Worm (Caenorhabditis elegans) whole organism, young adult: Measurements from ENCODE around the gene C47D12.2.

Source experiments
- C06A6.2 ChIP-seq: fragments of 200-800 bp; sonication (Bioruptor generic); conservative IDR thresholded peaks from 2 replicates; pipeline ENCODE4 v1.3.6; 2022; ENCODE audit warnings: missing genetic modification characterization, missing compliant biosample characterization
- C17E4.6 ChIP-seq: fragments of 200-800 bp; sonication (Bioruptor generic); IDR thresholded peaks from 2 replicates; pipeline ENCODE4 v1.3.6; 2022; ENCODE audit warnings: missing genetic modification reagents, missing genetic modification characterization, missing compliant biosample characterization
- D2030.7 ChIP-seq: fragments of 200-800 bp; sonication (Bioruptor generic); IDR thresholded peaks from 2 replicates; pipeline ENCODE4 v1.3.6; 2022; ENCODE audit warnings: missing genetic modification reagents, missing genetic modification characterization, missing compliant biosample characterization
- F10E7.11 ChIP-seq: sonication (generic microtip); optimal IDR thresholded peaks from 2 replicates; lab custom pipeline; 2017; ENCODE audit warnings: mild to moderate bottlenecking, missing genetic modification characterization, moderate library complexity, missing compliant biosample characterization
- F22D6.2 ChIP-seq: sonication (generic microtip); optimal IDR thresholded peaks from 2 replicates; lab custom pipeline; 2016; ENCODE audit warnings: mild to moderate bottlenecking, missing genetic modification characterization, missing compliant biosample characterization
- F23B12.7 ChIP-seq: sonication (generic microtip); optimal IDR thresholded peaks from 2 replicates; lab custom pipeline; 2017; ENCODE audit warnings: missing genetic modification characterization, mild to moderate bottlenecking, missing compliant biosample characterization, antibody characterized with exemption, moderate library complexity; ENCODE audit not compliant: insufficient read depth
- F37B4.10 ChIP-seq: fragments of 200-800 bp; sonication (Bioruptor generic); IDR thresholded peaks from 2 replicates; pipeline ENCODE4 v1.3.6; 2022; ENCODE audit warnings: missing genetic modification characterization, missing compliant biosample characterization
- F57C9.4 ChIP-seq: sonication (generic microtip); optimal IDR thresholded peaks from 2 replicates; lab custom pipeline; 2017; ENCODE audit warnings: mild to moderate bottlenecking, missing genetic modification characterization, missing compliant biosample characterization
- T07F8.4 ChIP-seq: sonication (generic microtip); optimal IDR thresholded peaks from 2 replicates; lab custom pipeline; 2016; ENCODE audit warnings: mild to moderate bottlenecking, missing genetic modification characterization, moderate library complexity, missing compliant biosample characterization
- Y53F4B.3 ChIP-seq: fragments of 200-800 bp; sonication (Bioruptor generic); IDR thresholded peaks from 2 replicates; pipeline ENCODE4 v1.3.6; 2022; ENCODE audit warnings: missing genetic modification reagents, missing genetic modification characterization, missing compliant biosample characterization
- Y56A3A.18 ChIP-seq: fragments of 200-800 bp; sonication (Bioruptor generic); IDR thresholded peaks from 2 replicates; pipeline ENCODE4 v1.3.6; 2022; ENCODE audit warnings: missing genetic modification reagents, missing genetic modification characterization, missing compliant biosample characterization
- ZK185.1 ChIP-seq: sonication (generic microtip); optimal IDR thresholded peaks from 2 replicates; lab custom pipeline; 2016; ENCODE audit warnings: mild to moderate bottlenecking, missing genetic modification characterization, missing compliant biosample characterization; ENCODE audit not compliant: poor library complexity, severe bottlenecking
- ama-1 ChIP-seq, 3 experiments: fragments of 150-350 bp in 1 of 3; sonication (generic microtip) in 2 of 3; optimal IDR thresholded peaks; 2 replicates each; lab custom pipeline; 2014 to 2018; ENCODE audit warnings: missing biosample characterization in 2 of 3, missing genetic modification characterization in 2 of 3, missing genetic modification reagents in 2 of 3
- atf-7 ChIP-seq: sonication (generic microtip); optimal IDR thresholded peaks from 2 replicates; lab custom pipeline; 2017; ENCODE audit warnings: mild to moderate bottlenecking, missing genetic modification characterization, missing compliant biosample characterization
- athp-1 ChIP-seq: sonication (generic microtip); optimal IDR thresholded peaks from 2 replicates; lab custom pipeline; 2017; ENCODE audit warnings: mild to moderate bottlenecking, missing genetic modification characterization, missing compliant biosample characterization
- attf-3 ChIP-seq: fragments of 200-800 bp; sonication (Bioruptor generic); conservative IDR thresholded peaks from 2 replicates; pipeline ENCODE4 v1.3.6; 2022; ENCODE audit warnings: missing genetic modification reagents, missing genetic modification characterization, missing compliant biosample characterization
- attf-6 ChIP-seq: fragments of 200-800 bp; sonication (Bioruptor generic); IDR thresholded peaks from 2 replicates; pipeline ENCODE4 v1.3.6; 2022; ENCODE audit warnings: missing genetic modification reagents, missing genetic modification characterization, missing compliant biosample characterization
- ccch-3 ChIP-seq: fragments of 200-800 bp; sonication (Bioruptor generic); optimal IDR thresholded peaks from 2 replicates; lab custom pipeline; 2018; ENCODE audit warnings: mild to moderate bottlenecking, missing genetic modification characterization, missing compliant biosample characterization
- ceh-58 ChIP-seq: fragments of 200-800 bp; sonication (Bioruptor generic); IDR thresholded peaks from 2 replicates; pipeline ENCODE4 v1.3.6; 2022; ENCODE audit warnings: missing genetic modification characterization, missing compliant biosample characterization
- ceh-79 ChIP-seq: sonication (generic microtip); optimal IDR thresholded peaks from 2 replicates; lab custom pipeline; 2017; ENCODE audit warnings: mild to moderate bottlenecking, missing genetic modification characterization, missing compliant biosample characterization
- ceh-91 ChIP-seq: fragments of 200-800 bp; sonication (Bioruptor generic); IDR thresholded peaks from 2 replicates; pipeline ENCODE4 v1.3.6; 2022; ENCODE audit warnings: missing genetic modification reagents, missing genetic modification characterization, missing compliant biosample characterization
- egrh-3 ChIP-seq: fragments of 200-800 bp; sonication (Bioruptor generic); IDR thresholded peaks from 2 replicates; pipeline ENCODE4 v1.3.6; 2022; ENCODE audit warnings: missing genetic modification reagents, missing genetic modification characterization, missing compliant biosample characterization
- ekl-4 ChIP-seq: fragments of 200-800 bp; sonication (Bioruptor generic); IDR thresholded peaks from 2 replicates; pipeline ENCODE4 v1.3.6; 2022; ENCODE audit warnings: missing genetic modification reagents, missing genetic modification characterization, missing compliant biosample characterization
- gei-17 ChIP-seq: fragments of 200-800 bp; sonication (Bioruptor generic); optimal IDR thresholded peaks from 2 replicates; lab custom pipeline; 2018; ENCODE audit warnings: mild to moderate bottlenecking, missing genetic modification characterization, missing compliant biosample characterization
- hsf-1 ChIP-seq: fragments of 200-800 bp; sonication (Bioruptor generic); IDR thresholded peaks from 2 replicates; pipeline ENCODE4 v1.3.6; 2022; ENCODE audit warnings: missing genetic modification reagents, missing genetic modification characterization, missing compliant biosample characterization
- let-526 ChIP-seq: fragments of 200-800 bp; sonication (Bioruptor generic); IDR thresholded peaks from 2 replicates; pipeline ENCODE4 v1.3.6; 2022; ENCODE audit warnings: missing genetic modification reagents, missing genetic modification characterization, missing compliant biosample characterization
- lin-40 ChIP-seq: sonication (generic microtip); optimal IDR thresholded peaks from 2 replicates; lab custom pipeline; 2016; ENCODE audit warnings: missing genetic modification characterization, mild to moderate bottlenecking, missing compliant biosample characterization, missing genotype, missing genetic modification reagents
- lin-54 ChIP-seq: fragments of 200-800 bp; sonication (Bioruptor generic); optimal IDR thresholded peaks from 2 replicates; lab custom pipeline; 2018; ENCODE audit warnings: mild to moderate bottlenecking, missing genetic modification characterization, missing compliant biosample characterization
- lir-1 ChIP-seq: fragments of 200-800 bp; sonication (Bioruptor generic); conservative IDR thresholded peaks from 2 replicates; pipeline ENCODE4 v1.3.6; 2022; ENCODE audit warnings: missing genetic modification reagents, missing genetic modification characterization, missing compliant biosample characterization
- madf-3 ChIP-seq: fragments of 200-800 bp; sonication (Bioruptor generic); IDR thresholded peaks from 2 replicates; pipeline ENCODE4 v1.3.6; 2022; ENCODE audit warnings: missing genetic modification reagents, missing genetic modification characterization, missing compliant biosample characterization
- madf-8 ChIP-seq: fragments of 200-800 bp; sonication (Bioruptor generic); conservative IDR thresholded peaks from 2 replicates; pipeline ENCODE4 v1.3.6; 2022; ENCODE audit warnings: missing genetic modification reagents, missing genetic modification characterization, missing compliant biosample characterization
- mcd-1 ChIP-seq: fragments of 200-800 bp; sonication (Bioruptor generic); IDR thresholded peaks from 2 replicates; pipeline ENCODE4 v1.3.6; 2022; ENCODE audit warnings: missing genetic modification reagents, missing genetic modification characterization, missing compliant biosample characterization
- nfya-1 ChIP-seq: sonication (generic microtip); optimal IDR thresholded peaks from 2 replicates; lab custom pipeline; 2017; ENCODE audit warnings: antibody characterized with exemption, missing compliant biosample characterization, missing genetic modification characterization, borderline replicate concordance; ENCODE audit not compliant: insufficient read depth
- nhr-27 ChIP-seq: fragments of 200-800 bp; sonication (Bioruptor generic); optimal IDR thresholded peaks from 2 replicates; lab custom pipeline; 2018; ENCODE audit warnings: mild to moderate bottlenecking, missing genetic modification characterization, moderate library complexity, missing compliant biosample characterization
- nhr-80 ChIP-seq: sonication (generic microtip); optimal IDR thresholded peaks from 2 replicates; lab custom pipeline; 2016; ENCODE audit warnings: missing genetic modification characterization, missing compliant biosample characterization
- nhr-90 ChIP-seq: sonication (generic microtip); optimal IDR thresholded peaks from 2 replicates; lab custom pipeline; 2016; ENCODE audit warnings: missing genotype, mild to moderate bottlenecking, missing genetic modification characterization, missing compliant biosample characterization
- snpc-1.3 ChIP-seq: sonication (generic microtip); optimal IDR thresholded peaks from 2 replicates; lab custom pipeline; 2017; ENCODE audit warnings: missing genetic modification characterization, mild to moderate bottlenecking, missing compliant biosample characterization, antibody characterized with exemption, moderate library complexity, missing genotype, missing genetic modification reagents; ENCODE audit not compliant: insufficient read depth
- snpc-3.4 ChIP-seq: sonication (generic microtip); optimal IDR thresholded peaks from 2 replicates; lab custom pipeline; 2017; ENCODE audit warnings: missing genetic modification characterization, mild to moderate bottlenecking, missing compliant biosample characterization, antibody characterized with exemption, moderate library complexity, missing genotype, missing genetic modification reagents
- snpc-4 ChIP-seq, 5 experiments: fragments of 150-350 bp in 1 of 5; sonication (generic microtip) in 4 of 5; optimal IDR thresholded peaks; 2 replicates each; lab custom pipeline; 2014 to 2018; ENCODE audit warnings: missing genetic modification characterization in 5 of 5, missing biosample characterization in 3 of 5, antibody characterized with exemption in 2 of 5, mild to moderate bottlenecking in 2 of 5, missing compliant biosample characterization in 2 of 5, missing genotype in 2 of 5, moderate library complexity in 2 of 5, missing genetic modification reagents in 1 of 5
- sptf-2 ChIP-seq: fragments of 200-800 bp; sonication (Bioruptor generic); optimal IDR thresholded peaks from 2 replicates; lab custom pipeline; 2018; ENCODE audit warnings: mild to moderate bottlenecking, missing genetic modification characterization, missing compliant biosample characterization
- unc-130 ChIP-seq: sonication (generic microtip); optimal IDR thresholded peaks from 2 replicates; lab custom pipeline; 2016; ENCODE audit warnings: missing genetic modification reagents, missing genetic modification characterization, missing compliant biosample characterization
- xnd-1 ChIP-seq: sonication (generic microtip); optimal IDR thresholded peaks from 2 replicates; lab custom pipeline; 2016; ENCODE audit warnings: missing genotype, missing genetic modification reagents, missing genetic modification characterization, missing compliant biosample characterization
- zfh-2 ChIP-seq: fragments of 200-800 bp; sonication (Bioruptor generic); conservative IDR thresholded peaks from 2 replicates; pipeline ENCODE4 v1.3.6; 2022; ENCODE audit warnings: missing genetic modification reagents, missing genetic modification characterization, missing compliant biosample characterization
- ztf-18 ChIP-seq: sonication (generic microtip); optimal IDR thresholded peaks from 2 replicates; lab custom pipeline; 2016; ENCODE audit warnings: missing genotype, mild to moderate bottlenecking, missing genetic modification characterization, missing compliant biosample characterization
- ztf-25 ChIP-seq: fragments of 200-800 bp; sonication (Bioruptor generic); IDR thresholded peaks from 2 replicates; pipeline ENCODE4 v1.3.6; 2022; ENCODE audit warnings: missing genetic modification reagents, missing genetic modification characterization, missing compliant biosample characterization
- ztf-26 ChIP-seq: sonication (generic microtip); optimal IDR thresholded peaks from 2 replicates; lab custom pipeline; 2017; ENCODE audit warnings: missing genetic modification characterization, missing compliant biosample characterization
- ztf-3 ChIP-seq: fragments of 200-800 bp; sonication (Bioruptor generic); optimal IDR thresholded peaks from 2 replicates; lab custom pipeline; 2018; ENCODE audit warnings: mild to moderate bottlenecking, missing genetic modification characterization, missing compliant biosample characterization

Gene C47D12.2

DNA sequence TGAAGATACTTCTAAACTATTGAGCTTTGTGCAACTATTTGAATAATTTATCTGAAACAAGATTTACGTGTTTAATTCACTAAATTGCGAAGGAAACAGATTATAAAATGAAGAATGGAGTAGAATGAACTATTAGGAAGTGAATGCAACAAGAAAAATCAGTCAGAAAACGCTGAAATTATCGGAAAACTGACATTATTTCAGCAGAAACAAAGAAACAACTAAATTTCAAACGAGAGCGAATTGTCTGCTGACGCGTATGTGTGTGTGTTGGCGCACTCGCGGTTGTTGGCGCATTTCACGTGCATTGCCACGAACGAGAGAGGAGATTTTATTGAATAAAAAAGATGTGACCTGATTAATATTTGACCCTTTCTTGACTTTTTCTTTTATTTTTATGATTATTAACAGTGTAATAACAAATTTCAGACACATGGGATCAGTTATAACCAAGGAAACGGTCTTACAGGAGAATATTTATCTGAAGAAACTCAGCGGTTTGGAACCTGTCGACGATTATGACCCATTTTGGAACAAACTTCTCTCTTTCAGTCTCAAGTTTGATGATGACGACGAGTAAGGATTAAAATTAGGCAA is at the start of gene C47D12.2, which contains the start of gene trr-1:
Gene C47D12.2 (plus strand): TSS at position 430 of the 597 bp plus-strand sequence.
Gene trr-1 (minus strand): TSS at position 51 of the 597 bp plus-strand sequence.
- no peak for TF ChIP-seq sptf-2
- no peak for TF ChIP-seq ekl-4 (GFP tag; lab: Robert Waterston, UW)
- no peak for TF ChIP-seq F23B12.7 (tag; lab: Kevin White, UChicago)
- no peak for TF ChIP-seq snpc-1.3 (tag; lab: Kevin White, UChicago)
- TF ChIP-seq ceh-79 (tag; lab: Kevin White, UChicago): no peak
- TF ChIP-seq xnd-1: peak; percentile 18
- TF ChIP-seq T07F8.4: no peak
- TF ChIP-seq athp-1 (tag; lab: Kevin White, UChicago): no peak
- TF ChIP-seq ztf-18 (tag; lab: Kevin White, UChicago): peak; percentile 95
- no peak for TF ChIP-seq ztf-26
- no peak for TF ChIP-seq Y53F4B.3 (GFP tag; lab: Robert Waterston, UW)
- TF ChIP-seq gei-17 (GFP tag; lab: Kevin White, UChicago): no peak
- TF ChIP-seq madf-3 (GFP tag; lab: Robert Waterston, UW): no peak
- no peak for TF ChIP-seq ccch-3 (GFP tag; lab: Kevin White, UChicago)
- no peak for TF ChIP-seq F37B4.10 (GFP tag; lab: Robert Waterston, UW)
- no peak for TF ChIP-seq unc-130 (GFP tag; lab: Kevin White, UChicago)
- no peak for TF ChIP-seq F57C9.4 (tag; lab: Kevin White, UChicago)
- no peak for TF ChIP-seq nfya-1 (tag; lab: Kevin White, UChicago)
- no peak for TF ChIP-seq F22D6.2 (tag; lab: Kevin White, UChicago)
- TF ChIP-seq ceh-91 (GFP tag; lab: Robert Waterston, UW): no peak
- TF ChIP-seq lir-1 (GFP tag; lab: Robert Waterston, UW): no peak
- no peak for TF ChIP-seq ztf-25
- no peak for TF ChIP-seq lin-40 (tag; lab: Kevin White, UChicago)
- TF ChIP-seq ztf-3 (GFP tag; lab: Kevin White, UChicago): no peak
- TF ChIP-seq C17E4.6: no peak
- no peak for TF ChIP-seq ama-1 (optimal IDR thresholded peaks at IDR 0.05; lab: Kevin White, UChicago)
- TF ChIP-seq ama-1 (GFP tag; optimal IDR thresholded peaks at IDR 0.05; lab: Kevin White, UChicago): no peak
- TF ChIP-seq mcd-1 (GFP tag; lab: Robert Waterston, UW): peak; percentile 70
- no peak for TF ChIP-seq atf-7
- TF ChIP-seq madf-8 (GFP tag; lab: Robert Waterston, UW): no peak
- no peak for TF ChIP-seq attf-6 (GFP tag; lab: Robert Waterston, UW)
- no peak for TF ChIP-seq snpc-4 (GFP tag; optimal IDR thresholded peaks at IDR 0.05; lab: Kevin White, UChicago)
- TF ChIP-seq snpc-4 (tag; optimal IDR thresholded peaks at IDR 0.05; lab: Kevin White, UChicago): peak in 2 of 4 experiments; percentile 28 to 78
- peak; percentile 56; the same call in 1 of the 2 replicates for TF ChIP-seq attf-3 (GFP tag; lab: Robert Waterston, UW)
- TF ChIP-seq egrh-3 (GFP tag; lab: Robert Waterston, UW): no peak
- TF ChIP-seq snpc-3.4 (tag; lab: Kevin White, UChicago): peak; percentile 5
- TF ChIP-seq nhr-80 (tag; lab: Kevin White, UChicago): peak; percentile 42
- peak; percentile 83 for TF ChIP-seq lin-54 (GFP tag; lab: Kevin White, UChicago)
- peak; percentile 34; the same call in 1 of the 2 replicates for TF ChIP-seq D2030.7 (GFP tag; lab: Robert Waterston, UW)
- no peak for TF ChIP-seq zfh-2 (GFP tag; lab: Robert Waterston, UW)
- TF ChIP-seq ZK185.1 (tag; lab: Kevin White, UChicago): peak; percentile 60
- no peak for TF ChIP-seq C06A6.2 (GFP tag; lab: Robert Waterston, UW)
- TF ChIP-seq nhr-90 (tag; lab: Kevin White, UChicago): no peak
- TF ChIP-seq hsf-1 (GFP tag; lab: Robert Waterston, UW): no peak
- TF ChIP-seq nhr-27 (tag; lab: Kevin White, UChicago): no peak
- TF ChIP-seq F10E7.11 (tag; lab: Kevin White, UChicago): no peak
- TF ChIP-seq Y56A3A.18 (GFP tag; lab: Robert Waterston, UW): no peak
- no peak for TF ChIP-seq ceh-58
- TF ChIP-seq let-526 (GFP tag; lab: Robert Waterston, UW): no peak
